Worm (Caenorhabditis elegans): ENCODE data around the gene lpr-5.
A peak's percentile ranks its signal among the peaks of the same experiment; 100 is the strongest.

Gene lpr-5

DNA sequence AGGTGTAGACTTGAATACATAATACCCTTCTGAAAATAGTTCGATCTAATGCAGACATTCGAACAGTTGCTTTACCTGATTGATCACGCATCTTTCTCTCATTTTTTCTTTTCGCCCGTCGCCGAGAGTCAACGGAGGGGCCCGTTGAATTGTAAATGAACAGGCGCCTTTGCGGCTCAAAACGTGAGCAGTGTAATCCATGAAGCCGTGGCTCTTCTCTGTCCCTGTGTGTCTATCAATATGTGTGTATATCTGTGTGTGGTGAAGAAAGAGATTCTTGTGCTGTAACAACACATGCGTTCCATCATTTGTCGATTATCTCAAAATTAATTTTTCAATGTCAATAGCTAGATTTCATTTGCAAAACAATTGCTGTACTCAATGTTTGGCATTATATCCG is 26.4 kb upstream of the lpr-5 start:
- TF ChIP-seq gmeb-2 (tag; optimal IDR thresholded peaks at IDR 0.05): no peak
- peak; percentile 70 for TF ChIP-seq unc-55 (GFP tag; optimal IDR thresholded peaks at IDR 0.05)
- no peak for TF ChIP-seq hlh-30 (tag; optimal IDR thresholded peaks at IDR 0.05; ENCODE audit: insufficient read depth)
- no peak for TF ChIP-seq pha-2 (tag; optimal IDR thresholded peaks at IDR 0.05)
- peak; percentile 57 for TF ChIP-seq ceh-18 (tag; optimal IDR thresholded peaks at IDR 0.05)
- peak; percentile 70 for TF ChIP-seq pat-9 (tag; optimal IDR thresholded peaks at IDR 0.05)
- peak; percentile 16 for TF ChIP-seq nfya-1 (tag; optimal IDR thresholded peaks at IDR 0.05)
- TF ChIP-seq rnt-1 (tag; optimal IDR thresholded peaks at IDR 0.05): peak; percentile 84

DNA sequence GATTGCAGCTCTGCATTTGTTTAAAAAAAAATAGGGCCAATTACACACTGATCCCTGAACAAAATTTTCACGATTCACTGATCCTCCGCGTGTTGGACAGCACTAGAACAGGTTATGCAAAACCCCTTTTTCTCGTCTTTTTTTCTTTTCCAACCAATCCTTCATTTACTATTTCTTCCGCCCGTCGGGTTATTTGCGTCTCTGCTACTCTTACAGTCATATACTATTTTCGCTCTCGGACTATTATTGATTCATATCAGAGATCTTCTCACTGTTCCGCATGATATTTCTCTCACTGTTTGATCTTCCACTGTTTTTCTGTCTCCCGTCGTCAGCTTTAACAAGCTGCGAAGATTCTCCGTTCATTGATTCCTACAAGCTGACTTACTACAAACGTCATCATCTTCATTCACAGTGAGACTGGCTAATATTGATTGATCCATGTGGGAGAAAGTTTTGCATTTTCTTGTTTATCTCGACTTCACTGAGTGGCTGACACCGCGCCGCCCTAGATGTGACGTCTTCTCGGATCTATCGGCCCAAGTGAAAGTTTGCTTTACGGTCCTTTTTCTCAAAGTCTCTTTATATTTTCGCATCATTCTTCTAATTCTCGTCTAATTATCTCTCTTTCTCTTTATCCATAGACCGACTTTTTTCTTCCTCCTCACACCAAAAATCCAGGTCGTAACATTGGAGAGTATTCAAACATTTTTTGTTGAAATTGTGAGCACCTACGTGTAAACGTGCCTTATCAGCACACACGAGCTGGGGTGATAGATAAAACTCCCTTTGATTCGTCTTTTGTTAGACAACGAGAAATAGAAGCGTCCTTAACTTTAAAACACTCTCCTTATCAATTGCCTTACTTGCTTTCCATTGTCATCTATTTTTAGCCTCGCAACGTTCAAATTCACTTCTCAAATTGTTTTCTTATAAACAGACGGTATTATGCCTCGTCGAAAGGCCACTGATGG is 25.5 kb upstream of the lpr-5 start:
- TF ChIP-seq K02D7.2 (tag; optimal IDR thresholded peaks at IDR 0.05) (no peak), rnt-1 (tag; optimal IDR thresholded peaks at IDR 0.05) (no peak), nfya-1 (tag; optimal IDR thresholded peaks at IDR 0.05) (peak; percentile 10), sox-4 (tag; optimal IDR thresholded peaks at IDR 0.05) (no peak), ref-2 (tag; optimal IDR thresholded peaks at IDR 0.05) (peak; percentile 50), elt-2 (tag; optimal IDR thresholded peaks at IDR 0.05) (peak; percentile 78)

DNA sequence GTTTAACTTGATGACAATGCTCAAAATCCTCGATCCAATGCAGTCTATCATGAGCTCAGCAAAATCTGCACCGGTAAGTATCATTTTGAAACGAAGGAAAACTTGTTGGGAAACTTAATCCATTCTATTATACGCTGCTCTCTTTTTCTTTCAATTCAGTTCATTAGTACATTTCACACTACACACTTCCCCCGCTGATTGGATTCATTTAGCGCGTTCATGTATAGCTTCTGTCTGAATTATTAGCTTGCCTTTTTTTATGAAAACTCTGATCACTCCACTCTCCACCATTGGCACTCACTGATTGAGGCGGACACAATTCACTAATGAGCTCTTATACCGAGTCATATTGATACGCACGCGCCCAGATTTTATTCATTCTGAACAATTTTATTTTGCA is 23.7 kb upstream of the lpr-5 start:
- no peak for TF ChIP-seq lim-6 (tag; optimal IDR thresholded peaks at IDR 0.05)
- TF ChIP-seq fkh-6 (tag; optimal IDR thresholded peaks at IDR 0.05): no peak
- TF ChIP-seq dmd-4 (tag; optimal IDR thresholded peaks at IDR 0.05; ENCODE audit: borderline replicate concordance): no peak
- TF ChIP-seq zip-5 (tag; optimal IDR thresholded peaks at IDR 0.05): no peak
- TF ChIP-seq hlh-8 (tag; optimal IDR thresholded peaks at IDR 0.05): no peak
- no peak for TF ChIP-seq hlh-15 (tag; optimal IDR thresholded peaks at IDR 0.05)
- TF ChIP-seq ceh-45 (GFP tag; IDR thresholded peaks at IDR 0.05): no peak
- TF ChIP-seq ahr-1 (tag; optimal IDR thresholded peaks at IDR 0.05): no peak
- no peak for TF ChIP-seq F13H6.1 (tag; optimal IDR thresholded peaks at IDR 0.05)
- TF ChIP-seq unc-3 (GFP tag; conservative IDR thresholded peaks at IDR 0.05): no peak
- no peak for TF ChIP-seq unc-3 (tag; optimal IDR thresholded peaks at IDR 0.05)
- no peak for TF ChIP-seq ceh-6 (GFP tag; optimal IDR thresholded peaks at IDR 0.05)
- TF ChIP-seq unc-42 (tag; optimal IDR thresholded peaks at IDR 0.05): no peak
- no peak for TF ChIP-seq ceh-18 (tag; optimal IDR thresholded peaks at IDR 0.05)
- TF ChIP-seq npax-4 (tag; optimal IDR thresholded peaks at IDR 0.05): no peak

DNA sequence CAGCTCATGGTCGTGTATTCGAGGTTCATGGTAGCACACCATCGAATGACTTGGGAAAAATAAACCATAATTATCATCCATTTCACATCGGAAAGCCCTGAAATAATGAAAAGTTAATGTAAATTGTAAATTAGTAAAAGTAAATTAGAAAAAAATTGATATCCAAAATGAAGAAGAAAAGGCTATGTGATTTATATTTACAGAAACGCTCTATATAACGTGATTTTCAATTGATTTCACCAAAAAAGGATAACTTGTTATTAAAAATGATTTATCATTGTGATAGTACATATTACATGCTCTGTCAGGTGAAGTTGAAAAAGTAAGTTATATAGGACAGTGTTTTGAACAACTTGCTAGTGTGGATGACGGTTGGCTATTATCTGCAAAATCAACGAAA is 19.1 kb upstream of the lpr-5 start, which contains the start of gene C09F12.3:
Gene C09F12.3 (minus strand): TSS at position 101 of the 400 bp plus-strand sequence.
- no peak for TF ChIP-seq ets-4 (tag; optimal IDR thresholded peaks at IDR 0.05)
- no peak for TF ChIP-seq fkh-6 (tag; optimal IDR thresholded peaks at IDR 0.05)
- TF ChIP-seq K09A11.1 (tag; optimal IDR thresholded peaks at IDR 0.05; ENCODE audit: insufficient read depth): no peak
- no peak for TF ChIP-seq nfya-1 (tag; optimal IDR thresholded peaks at IDR 0.05)
- no peak for TF ChIP-seq ceh-24 (tag; optimal IDR thresholded peaks at IDR 0.05)
- no peak for TF ChIP-seq tbx-7 (tag; optimal IDR thresholded peaks at IDR 0.05)

DNA sequence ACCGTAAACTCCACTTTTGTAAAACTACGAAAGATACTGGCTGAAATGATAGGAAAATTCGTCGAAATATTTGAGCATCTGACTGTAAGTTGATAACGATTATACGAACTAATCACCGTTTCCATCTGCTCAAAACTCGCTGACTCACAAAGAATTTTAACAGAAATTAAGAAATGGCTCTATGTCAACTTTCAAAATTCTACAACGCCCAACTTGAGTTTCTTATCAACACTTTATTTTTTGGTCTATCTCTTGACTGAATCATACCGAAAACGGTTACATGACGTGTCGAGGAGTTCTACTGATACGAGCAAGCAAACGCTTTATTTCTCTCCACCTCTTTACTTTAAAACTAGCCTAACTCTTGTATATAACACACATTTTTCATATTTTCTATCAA is 14.7 kb upstream of the lpr-5 start, which contains the start of gene clc-1:
Gene clc-1 (plus strand): TSS at position 264 of the 400 bp plus-strand sequence.
- TF ChIP-seq tbx-2 (tag; optimal IDR thresholded peaks at IDR 0.05): no peak
- peak; percentile 59 for TF ChIP-seq elt-2 (tag; optimal IDR thresholded peaks at IDR 0.05)

DNA sequence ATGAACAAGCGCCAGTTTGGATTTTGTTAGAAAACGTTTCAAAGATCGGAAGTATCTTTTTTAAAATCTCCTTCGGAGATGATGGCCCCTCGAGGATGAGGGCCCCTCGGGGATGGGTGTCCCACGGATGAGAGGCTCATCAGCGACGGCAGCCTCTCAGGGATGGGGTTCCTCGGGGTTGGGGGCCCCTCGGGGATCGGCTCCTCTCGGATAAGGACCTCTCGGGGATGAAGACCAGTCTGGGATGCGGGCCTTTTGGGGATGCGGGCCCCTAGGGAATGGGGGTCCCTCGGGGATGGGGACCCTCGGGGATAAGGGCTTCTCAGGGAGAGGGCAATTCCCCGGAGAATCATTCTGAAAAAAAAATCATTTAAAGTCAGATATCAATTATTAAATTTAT is 11.6 kb upstream of the lpr-5 start:
- TF ChIP-seq T23F11.4 (GFP tag; optimal IDR thresholded peaks at IDR 0.05) (no peak), syd-9 (tag; optimal IDR thresholded peaks at IDR 0.05) (no peak), dve-1 (tag; optimal IDR thresholded peaks at IDR 0.05) (no peak), unc-55 (GFP tag; optimal IDR thresholded peaks at IDR 0.05) (no peak), ceh-18 (tag; optimal IDR thresholded peaks at IDR 0.05) (no peak), odd-2 (tag; optimal IDR thresholded peaks at IDR 0.05) (no peak), pros-1 (tag; optimal IDR thresholded peaks at IDR 0.05) (no peak), sox-4 (tag; optimal IDR thresholded peaks at IDR 0.05) (no peak), ceh-24 (tag; optimal IDR thresholded peaks at IDR 0.05) (no peak), gmeb-2 (tag; optimal IDR thresholded peaks at IDR 0.05) (no peak)

Data from whole organism, late embryonic.